Worm (Caenorhabditis elegans) whole organism, L3 larva: ENCODE data around the gene wdr-46.

Experiments
- R02D3.7 ChIP-seq: fragments of 150-350 bp; optimal IDR thresholded peaks from 2 replicates; lab custom pipeline; 2014; ENCODE audit warnings: missing biosample characterization, missing genetic modification characterization
- ama-1 ChIP-seq: fragments of 150-350 bp; optimal IDR thresholded peaks from 2 replicates; lab custom pipeline; 2018
- ceh-16 ChIP-seq: sonication (generic microtip); optimal IDR thresholded peaks from 2 replicates; lab custom pipeline; 2017; ENCODE audit warnings: missing biosample characterization, missing genetic modification characterization
- ceh-82 ChIP-seq: fragments of 150-350 bp; optimal IDR thresholded peaks from 2 replicates; lab custom pipeline; 2014; ENCODE audit warnings: missing biosample characterization, missing genetic modification characterization
- ceh-9 ChIP-seq: sonication (generic microtip); optimal IDR thresholded peaks from 2 replicates; lab custom pipeline; 2018; ENCODE audit warnings: missing biosample characterization, missing genetic modification characterization
- daf-12 ChIP-seq: fragments of 150-350 bp; optimal IDR thresholded peaks from 2 replicates; lab custom pipeline; 2014; ENCODE audit warnings: missing biosample characterization, missing genetic modification reagents, missing genetic modification characterization
- egl-27 ChIP-seq: sonication (generic microtip); optimal IDR thresholded peaks from 4 replicates; lab custom pipeline; 2017; ENCODE audit warnings: missing biosample characterization, missing genetic modification reagents, missing genetic modification characterization
- egl-5 ChIP-seq: fragments of 150-350 bp; optimal IDR thresholded peaks from 2 replicates; lab custom pipeline; 2017; ENCODE audit warnings: missing biosample characterization, missing genetic modification reagents, missing genetic modification characterization, inconsistent platforms
- elt-1 ChIP-seq: fragments of 150-350 bp; optimal IDR thresholded peaks from 2 replicates; lab custom pipeline; 2014; ENCODE audit warnings: missing biosample characterization, missing genetic modification characterization
- elt-2 ChIP-seq: sonication (generic microtip); optimal IDR thresholded peaks from 2 replicates; lab custom pipeline; 2016; ENCODE audit warnings: missing genetic modification reagents, mild to moderate bottlenecking, missing genetic modification characterization, missing compliant biosample characterization
- elt-3 ChIP-seq, 3 experiments: fragments of 150-350 bp in 1 of 3; sonication (generic microtip) in 2 of 3; optimal IDR thresholded peaks; 2 replicates in 2 of 3; 4 replicates in 1 of 3; lab custom pipeline; 2014 to 2017; ENCODE audit warnings: missing biosample characterization in 3 of 3, missing genetic modification characterization in 3 of 3
- fkh-2 ChIP-seq: fragments of 150-350 bp; optimal IDR thresholded peaks from 2 replicates; lab custom pipeline; 2014; ENCODE audit warnings: missing biosample characterization, missing genetic modification reagents, missing genetic modification characterization
- fos-1 ChIP-seq: fragments of 150-350 bp; optimal IDR thresholded peaks from 2 replicates; lab custom pipeline; 2014; ENCODE audit warnings: missing biosample characterization, missing genetic modification characterization
- hmg-11 ChIP-seq: sonication (generic microtip); optimal IDR thresholded peaks from 2 replicates; lab custom pipeline; 2016; ENCODE audit warnings: missing genetic modification characterization, missing compliant biosample characterization
- jun-1 ChIP-seq: fragments of 150-350 bp; optimal IDR thresholded peaks from 2 replicates; lab custom pipeline; 2014; ENCODE audit warnings: missing biosample characterization, missing genetic modification reagents, missing genetic modification characterization
- lin-15B ChIP-seq: fragments of 150-350 bp; optimal IDR thresholded peaks from 2 replicates; lab custom pipeline; 2014; ENCODE audit warnings: missing biosample characterization, missing genetic modification characterization
- lin-39 ChIP-seq: fragments of 150-350 bp; optimal IDR thresholded peaks from 2 replicates; lab custom pipeline; 2018; ENCODE audit warnings: missing biosample characterization, missing genetic modification reagents, missing genetic modification characterization
- lsy-12 ChIP-seq: sonication (generic microtip); optimal IDR thresholded peaks from 2 replicates; lab custom pipeline; 2016; ENCODE audit warnings: mild to moderate bottlenecking, missing genetic modification characterization, missing compliant biosample characterization
- mdl-1 ChIP-seq: fragments of 150-350 bp; optimal IDR thresholded peaks from 2 replicates; lab custom pipeline; 2014; ENCODE audit warnings: missing biosample characterization, missing genetic modification characterization
- mml-1 ChIP-seq: fragments of 150-350 bp; sonication (generic microtip); optimal IDR thresholded peaks from 3 replicates; lab custom pipeline; 2014; ENCODE audit warnings: missing biosample characterization, missing genetic modification characterization
- nhr-11 ChIP-seq: fragments of 150-350 bp; optimal IDR thresholded peaks from 2 replicates; lab custom pipeline; 2014; ENCODE audit warnings: missing biosample characterization, missing genetic modification characterization
- nhr-12 ChIP-seq: fragments of 150-350 bp; optimal IDR thresholded peaks from 2 replicates; lab custom pipeline; 2014; ENCODE audit warnings: missing biosample characterization, missing genetic modification characterization
- nhr-237 ChIP-seq: fragments of 150-350 bp; optimal IDR thresholded peaks from 2 replicates; lab custom pipeline; 2014; ENCODE audit warnings: missing biosample characterization, missing genetic modification characterization
- nhr-25 ChIP-seq: sonication (generic microtip); optimal IDR thresholded peaks from 2 replicates; lab custom pipeline; 2017; ENCODE audit warnings: missing biosample characterization, missing genetic modification characterization
- nhr-67 ChIP-seq: fragments of 150-350 bp; optimal IDR thresholded peaks from 2 replicates; lab custom pipeline; 2014; ENCODE audit warnings: missing biosample characterization, missing genetic modification characterization
- nhr-76 ChIP-seq: fragments of 150-350 bp; sonication (generic microtip); optimal IDR thresholded peaks from 5 replicates; lab custom pipeline; 2014; ENCODE audit warnings: missing biosample characterization, missing genetic modification characterization
- nhr-77 ChIP-seq: fragments of 150-350 bp; optimal IDR thresholded peaks from 2 replicates; lab custom pipeline; 2014; ENCODE audit warnings: missing biosample characterization, missing genetic modification characterization
- pha-4 ChIP-seq: fragments of 150-350 bp; optimal IDR thresholded peaks from 2 replicates; lab custom pipeline; 2014; ENCODE audit warnings: missing biosample characterization, missing genetic modification reagents, missing genetic modification characterization
- pqm-1 ChIP-seq: fragments of 150-350 bp; optimal IDR thresholded peaks from 2 replicates; lab custom pipeline; 2017; ENCODE audit warnings: missing biosample characterization, missing genetic modification characterization, inconsistent platforms
- snpc-4 ChIP-seq: fragments of 150-350 bp; optimal IDR thresholded peaks from 2 replicates; lab custom pipeline; 2014; ENCODE audit warnings: missing biosample characterization, missing genetic modification characterization
- unc-39 ChIP-seq: sonication (generic microtip); optimal IDR thresholded peaks from 4 replicates; lab custom pipeline; 2017; ENCODE audit warnings: missing biosample characterization, missing genetic modification characterization
- zag-1 ChIP-seq: fragments of 150-350 bp; optimal IDR thresholded peaks from 2 replicates; lab custom pipeline; 2014; ENCODE audit warnings: missing biosample characterization, missing genetic modification characterization
- ztf-11 ChIP-seq: fragments of 150-350 bp; optimal IDR thresholded peaks from 2 replicates; lab custom pipeline; 2014; ENCODE audit warnings: missing biosample characterization, missing genetic modification characterization
- ztf-4 ChIP-seq: fragments of 150-350 bp; optimal IDR thresholded peaks from 2 replicates; lab custom pipeline; 2014; ENCODE audit warnings: missing biosample characterization, missing genetic modification characterization

The wdr-46 gene

DNA sequence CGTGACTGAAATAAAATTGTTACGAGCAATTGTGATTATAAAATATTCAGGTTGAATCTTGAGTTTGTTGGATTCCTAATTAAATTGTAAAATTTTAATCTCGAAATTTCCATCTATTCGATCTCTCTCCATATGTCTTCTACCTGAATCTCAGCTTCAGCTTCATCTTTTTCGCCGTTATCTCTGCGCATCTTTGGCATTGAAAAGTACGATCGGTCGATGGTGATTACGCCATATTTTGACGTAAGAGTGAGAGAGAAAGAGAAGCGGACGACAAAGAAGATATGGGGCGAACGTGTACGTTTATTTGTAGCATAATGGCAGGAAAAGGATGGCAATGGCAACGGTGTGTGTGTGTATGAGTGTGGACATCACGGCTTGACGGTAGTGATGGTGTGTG is 5.5 kb upstream of the wdr-46 start:
- TF ChIP-seq mml-1 (tag; lab: Kevin White, UChicago): no peak
- TF ChIP-seq elt-1 (tag; lab: Kevin White, UChicago): peak; percentile 71
- TF ChIP-seq nhr-25 (tag; lab: Kevin White, UChicago): peak; percentile 92
- no peak for TF ChIP-seq elt-2 (tag; lab: Kevin White, UChicago)
- TF ChIP-seq hmg-11: no peak
- no peak for TF ChIP-seq fkh-2 (tag; lab: Kevin White, UChicago)
- no peak for TF ChIP-seq R02D3.7
- no peak for TF ChIP-seq snpc-4 (tag; lab: Kevin White, UChicago)
- TF ChIP-seq jun-1 (tag; lab: Kevin White, UChicago): no peak

DNA sequence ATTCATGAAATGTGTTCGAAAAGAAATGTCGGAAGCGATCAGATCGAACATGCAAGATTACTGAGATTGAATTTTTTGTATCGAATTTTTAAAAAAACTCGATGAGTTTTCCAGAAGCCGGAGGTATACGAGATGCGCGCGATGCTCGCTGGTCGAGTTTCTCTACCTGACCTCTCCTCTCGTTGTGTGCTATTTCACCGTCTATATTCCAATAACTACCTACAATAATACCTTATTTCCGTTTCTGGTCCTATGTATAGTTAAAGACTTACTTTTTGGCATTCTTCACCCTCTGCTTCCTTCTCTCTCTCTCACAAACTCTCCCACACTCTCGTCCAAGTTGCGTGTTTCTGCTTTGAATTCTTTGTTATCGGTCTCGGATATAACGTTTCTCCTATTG is 713 bp upstream of the wdr-46 start:
- TF ChIP-seq fos-1 (tag; lab: Kevin White, UChicago) (no peak), mdl-1 (tag; lab: Kevin White, UChicago) (no peak), daf-12 (no peak), egl-27 (no peak), ztf-4 (tag; lab: Kevin White, UChicago) (no peak), fkh-2 (tag; lab: Kevin White, UChicago) (no peak), ceh-9 (tag; lab: Kevin White, UChicago) (no peak), lin-39 (tag; lab: Kevin White, UChicago) (no peak), ceh-16 (tag; lab: Kevin White, UChicago) (no peak), R02D3.7 (no peak), nhr-77 (no peak), nhr-67 (tag; lab: Kevin White, UChicago) (no peak), zag-1 (tag; lab: Kevin White, UChicago) (no peak), pha-4 (tag; lab: Kevin White, UChicago) (no peak), nhr-11 (tag; lab: Kevin White, UChicago) (no peak), nhr-76 (tag; lab: Kevin White, UChicago) (no peak), egl-5 (tag; lab: Kevin White, UChicago) (no peak), ztf-11 (tag; lab: Kevin White, UChicago) (no peak), lin-15B (tag; lab: Kevin White, UChicago) (no peak), unc-39 (tag; lab: Kevin White, UChicago) (no peak)

DNA sequence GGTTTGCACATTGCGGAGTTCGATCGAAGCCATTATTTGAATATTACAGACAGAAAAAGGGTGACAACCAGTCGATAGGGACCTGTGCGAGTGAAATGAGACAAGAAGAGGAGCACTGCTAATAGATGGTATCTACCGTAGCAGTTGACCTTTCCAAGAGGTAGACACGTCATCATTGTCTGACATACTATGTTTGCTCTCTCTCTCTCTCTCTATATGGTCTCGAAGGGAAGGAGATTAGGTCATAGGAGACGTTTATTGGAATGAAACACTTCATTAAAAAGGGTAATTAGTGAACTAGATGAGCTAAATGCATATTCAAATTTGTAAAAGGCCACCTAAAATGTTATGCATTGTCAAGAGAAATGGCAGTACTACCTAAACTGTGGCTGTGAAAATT is 4.0 kb downstream of the wdr-46 start, which contains the start of gene atz-1:
atz-1 (minus strand) TSS at position 101 of the 400 bp plus-strand sequence.
- no peak for TF ChIP-seq ceh-9 (tag; lab: Kevin White, UChicago)

DNA sequence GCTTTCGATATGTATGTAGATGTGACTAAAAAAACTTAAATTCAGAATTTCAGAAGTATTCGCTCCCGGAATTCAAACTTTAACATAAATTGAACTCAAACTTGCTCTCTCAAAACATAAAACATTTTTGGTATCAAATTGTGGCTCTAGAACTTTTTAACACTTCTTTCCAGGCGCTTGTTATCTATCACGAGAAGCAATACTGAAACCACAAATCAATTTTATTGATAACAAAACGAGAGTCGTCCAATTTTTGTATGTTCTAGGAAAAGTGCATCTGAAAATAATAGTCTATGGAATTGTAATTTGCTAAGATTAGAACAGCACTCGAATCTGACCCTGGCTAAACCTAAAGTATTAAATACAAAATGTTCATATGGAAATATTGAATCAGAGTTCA is 6.9 kb downstream of the wdr-46 start:
- TF ChIP-seq pqm-1 (tag; lab: Kevin White, UChicago) (peak; percentile 76), elt-2 (tag; lab: Kevin White, UChicago) (peak; percentile 72), ceh-82 (tag; lab: Kevin White, UChicago) (no peak), lin-39 (tag; lab: Kevin White, UChicago) (no peak)

DNA sequence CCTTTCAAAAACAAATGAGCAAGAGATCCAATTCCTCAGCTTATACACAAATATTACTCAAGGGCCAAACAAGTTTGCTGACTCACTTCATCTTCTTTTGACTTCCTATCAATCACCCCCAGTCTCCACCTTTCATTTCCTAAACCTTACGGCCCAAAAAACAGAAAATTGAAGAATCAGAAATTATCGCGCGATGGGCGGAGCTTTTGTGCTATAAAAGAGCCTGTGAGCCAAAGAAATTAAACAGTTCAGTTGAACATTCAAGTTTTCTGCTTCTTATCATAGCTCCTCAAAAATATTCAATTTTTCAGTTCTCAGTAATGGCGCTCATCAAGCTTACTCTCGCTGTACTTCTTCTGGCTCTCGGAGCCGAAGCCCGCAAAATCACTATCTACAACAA is 7.7 kb downstream of the wdr-46 start, which contains the start of gene thn-1:
thn-1 (plus strand) TSS at position 301 of the 400 bp plus-strand sequence.
- no peak for TF ChIP-seq lsy-12 (tag; lab: Kevin White, UChicago)

DNA sequence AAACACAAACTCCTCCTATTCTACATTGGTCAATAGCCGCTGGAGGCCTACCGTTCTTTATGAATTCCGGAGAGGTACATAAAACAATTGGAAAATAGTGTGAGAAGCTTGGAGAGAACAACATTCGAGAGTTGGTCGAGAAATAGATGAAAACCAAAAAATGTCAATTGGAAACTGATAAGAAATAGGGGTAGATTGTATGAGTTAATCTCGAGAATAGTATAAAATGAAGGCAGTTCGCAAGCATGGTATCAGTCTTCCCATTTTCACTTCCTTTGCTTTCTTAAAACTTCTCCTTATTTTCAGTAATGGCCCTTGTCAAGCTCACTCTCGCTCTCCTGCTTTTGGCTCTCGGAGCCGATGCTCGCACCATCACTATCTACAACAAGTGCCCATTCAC is 10.8 kb downstream of the wdr-46 start, which contains the start of gene thn-2:
thn-2 (plus strand) TSS at position 307 of the 400 bp plus-strand sequence.
- TF ChIP-seq elt-3 (tag; optimal IDR thresholded peaks at IDR 0.05; lab: Kevin White, UChicago) (no peak), elt-2 (tag; lab: Kevin White, UChicago) (peak; percentile 26)

DNA sequence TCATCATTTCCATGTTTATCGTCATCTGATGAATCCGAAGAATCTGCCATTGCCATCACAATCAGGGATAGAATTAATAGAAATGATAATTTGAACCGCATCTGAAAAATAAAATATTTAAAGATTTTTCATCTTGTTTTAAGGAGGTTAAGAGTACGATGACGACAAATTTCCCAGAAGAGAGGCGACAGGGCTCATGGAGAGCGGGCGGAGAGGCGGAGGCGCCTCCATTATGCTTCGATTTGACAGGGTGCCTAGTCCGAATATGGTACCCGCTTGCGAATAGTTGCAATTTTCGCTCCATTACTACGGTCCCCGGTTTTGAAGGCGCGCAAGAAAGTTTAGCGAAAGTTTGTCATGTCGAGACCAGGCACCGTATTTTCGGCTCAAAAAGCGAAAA is 13.0 kb downstream of the wdr-46 start, which contains the start of gene F28D1.6:
F28D1.6 (minus strand) TSS at position 101 of the 400 bp plus-strand sequence.
- TF ChIP-seq ztf-11 (tag; lab: Kevin White, UChicago) (no peak), pha-4 (tag; lab: Kevin White, UChicago) (no peak), nhr-12 (tag; lab: Kevin White, UChicago) (no peak), ceh-16 (tag; lab: Kevin White, UChicago) (no peak), nhr-237 (tag; lab: Kevin White, UChicago) (no peak), ceh-9 (tag; lab: Kevin White, UChicago) (no peak), nhr-25 (tag; lab: Kevin White, UChicago) (no peak), pqm-1 (tag; lab: Kevin White, UChicago) (no peak), snpc-4 (tag; lab: Kevin White, UChicago) (no peak), ama-1 (no peak)
